Worm (Caenorhabditis elegans) whole organism, L1 larva: Measurements from ENCODE around the gene str-130.

Source experiments
- C04F5.9 ChIP-seq: sonication (generic microtip); optimal IDR thresholded peaks from 2 replicates; lab custom pipeline; 2016; ENCODE audit warnings: missing genetic modification characterization, missing compliant biosample characterization
- C16A3.4 ChIP-seq: fragments of 150-350 bp; optimal IDR thresholded peaks from 2 replicates; lab custom pipeline; 2014; ENCODE audit warnings: missing biosample characterization, missing genetic modification characterization
- C34B4.2 ChIP-seq: sonication (generic microtip); optimal IDR thresholded peaks from 2 replicates; lab custom pipeline; 2017; ENCODE audit warnings: mild to moderate bottlenecking, missing genetic modification characterization, missing compliant biosample characterization
- F16B12.6 ChIP-seq: fragments of 150-350 bp; optimal IDR thresholded peaks from 2 replicates; lab custom pipeline; 2014; ENCODE audit warnings: missing biosample characterization, missing genetic modification characterization
- Y116A8C.19 ChIP-seq: sonication (generic microtip); optimal IDR thresholded peaks from 2 replicates; lab custom pipeline; 2016; ENCODE audit warnings: missing compliant biosample characterization, missing genetic modification characterization, borderline replicate concordance
- aha-1 ChIP-seq: fragments of 150-350 bp; optimal IDR thresholded peaks from 2 replicates; lab custom pipeline; 2014; ENCODE audit warnings: missing biosample characterization, missing genetic modification characterization
- alr-1 ChIP-seq: fragments of 200-800 bp; sonication (Bioruptor generic); optimal IDR thresholded peaks from 2 replicates; lab custom pipeline; 2018; ENCODE audit warnings: borderline replicate concordance, mild to moderate bottlenecking, missing genetic modification characterization, missing compliant biosample characterization
- ceh-63 ChIP-seq: fragments of 200-800 bp; sonication (Bioruptor generic); optimal IDR thresholded peaks from 2 replicates; lab custom pipeline; 2018; ENCODE audit warnings: mild to moderate bottlenecking, missing genetic modification characterization, missing compliant biosample characterization
- ceh-88 ChIP-seq: fragments of 200-800 bp; sonication (Bioruptor generic); IDR thresholded peaks from 2 replicates; pipeline ENCODE4 v1.3.6; 2022; ENCODE audit warnings: missing genetic modification characterization, missing compliant biosample characterization
- ces-1 ChIP-seq: fragments of 150-350 bp; optimal IDR thresholded peaks from 2 replicates; lab custom pipeline; 2014; ENCODE audit warnings: missing biosample characterization, missing genetic modification reagents, missing genetic modification characterization
- dpl-1 ChIP-seq, 3 experiments: fragments of 150-350 bp in 2 of 3; sonication (generic microtip) in 1 of 3; optimal IDR thresholded peaks; 2 replicates each; lab custom pipeline; 2014 to 2017; ENCODE audit warnings: missing biosample characterization in 3 of 3, missing genetic modification characterization in 3 of 3, missing genetic modification reagents in 3 of 3
- dsc-1 ChIP-seq: sonication (generic microtip); optimal IDR thresholded peaks from 2 replicates; lab custom pipeline; 2016; ENCODE audit warnings: mild to moderate bottlenecking, missing genetic modification characterization, missing compliant biosample characterization
- efl-1 ChIP-seq, 4 experiments: fragments of 150-350 bp; optimal IDR thresholded peaks in 3 of 4; peaks in 1 of 4; 1 replicate in 1 of 4; 2 replicates in 3 of 4; lab custom pipeline; 2014; ENCODE audit warnings: missing biosample characterization in 2 of 4, missing genetic modification characterization in 2 of 4, missing genetic modification reagents in 2 of 4
- efl-3 ChIP-seq: fragments of 200-800 bp; sonication (Bioruptor generic); optimal IDR thresholded peaks from 2 replicates; lab custom pipeline; 2018; ENCODE audit warnings: mild to moderate bottlenecking, missing genetic modification characterization, missing compliant biosample characterization
- ets-5 ChIP-seq: fragments of 200-800 bp; sonication (Bioruptor generic); IDR thresholded peaks from 2 replicates; pipeline ENCODE4 v1.3.6; 2022; ENCODE audit warnings: missing genetic modification characterization, missing compliant biosample characterization
- fkh-4 ChIP-seq: sonication (generic microtip); optimal IDR thresholded peaks from 2 replicates; lab custom pipeline; 2016; ENCODE audit warnings: missing compliant biosample characterization, missing genetic modification characterization, borderline replicate concordance
- fos-1 ChIP-seq: fragments of 150-350 bp; optimal IDR thresholded peaks from 2 replicates; lab custom pipeline; 2014; ENCODE audit warnings: missing biosample characterization, missing genetic modification characterization
- grh-1 ChIP-seq: fragments of 200-800 bp; sonication (Bioruptor generic); IDR thresholded peaks from 2 replicates; pipeline ENCODE4 v1.3.6; 2022; ENCODE audit warnings: missing genetic modification reagents, missing genetic modification characterization, missing compliant biosample characterization
- hpl-2 ChIP-seq: fragments of 150-350 bp; optimal IDR thresholded peaks from 2 replicates; lab custom pipeline; 2014; ENCODE audit warnings: missing biosample characterization, missing genetic modification reagents, missing genetic modification characterization
- isw-1 ChIP-seq: fragments of 200-800 bp; sonication (Bioruptor generic); IDR thresholded peaks from 2 replicates; pipeline ENCODE4 v1.3.6; 2022; ENCODE audit warnings: missing genetic modification characterization, missing compliant biosample characterization
- lin-13 ChIP-seq: fragments of 150-350 bp; optimal IDR thresholded peaks from 2 replicates; lab custom pipeline; 2014; ENCODE audit warnings: missing biosample characterization, missing genetic modification reagents, missing genetic modification characterization
- lin-14 ChIP-seq: fragments of 200-800 bp; sonication (Bioruptor generic); optimal IDR thresholded peaks from 2 replicates; lab custom pipeline; 2018; ENCODE audit warnings: mild to moderate bottlenecking, missing genetic modification characterization, moderate library complexity, missing compliant biosample characterization
- lin-15B ChIP-seq: fragments of 150-350 bp; sonication (generic microtip); optimal IDR thresholded peaks from 3 replicates; lab custom pipeline; 2014; ENCODE audit warnings: missing biosample characterization, missing genetic modification characterization
- lin-35 ChIP-seq, 2 experiments: fragments of 150-350 bp; optimal IDR thresholded peaks; 2 replicates each; lab custom pipeline; 2014; ENCODE audit warnings: missing biosample characterization in 2 of 2, missing genetic modification characterization in 2 of 2, missing genetic modification reagents in 2 of 2
- mab-9 ChIP-seq: fragments of 200-800 bp; sonication (Bioruptor generic); IDR thresholded peaks from 2 replicates; pipeline ENCODE4 v1.3.6; 2022; ENCODE audit warnings: missing genetic modification reagents, missing genetic modification characterization, missing compliant biosample characterization
- mef-2 ChIP-seq: fragments of 150-350 bp; optimal IDR thresholded peaks from 2 replicates; lab custom pipeline; 2014; ENCODE audit warnings: missing biosample characterization, missing genetic modification characterization
- mep-1 ChIP-seq: fragments of 150-350 bp; optimal IDR thresholded peaks from 2 replicates; lab custom pipeline; 2014; ENCODE audit warnings: missing biosample characterization, missing genetic modification characterization
- nhr-11 ChIP-seq: fragments of 150-350 bp; optimal IDR thresholded peaks from 2 replicates; lab custom pipeline; 2014; ENCODE audit warnings: missing biosample characterization, missing genetic modification characterization
- nhr-19 ChIP-seq: fragments of 200-800 bp; sonication (Bioruptor generic); conservative IDR thresholded peaks from 2 replicates; pipeline ENCODE4 v1.3.6; 2022; ENCODE audit warnings: missing genetic modification characterization, missing compliant biosample characterization
- nhr-20 ChIP-seq: sonication (generic microtip); optimal IDR thresholded peaks from 2 replicates; lab custom pipeline; 2016; ENCODE audit warnings: mild to moderate bottlenecking, missing genetic modification characterization, missing compliant biosample characterization
- nhr-47 ChIP-seq: sonication (generic microtip); optimal IDR thresholded peaks from 2 replicates; lab custom pipeline; 2016; ENCODE audit warnings: mild to moderate bottlenecking, missing genetic modification characterization, moderate library complexity, missing compliant biosample characterization
- nhr-76 ChIP-seq: sonication (generic microtip); optimal IDR thresholded peaks from 2 replicates; lab custom pipeline; 2017; ENCODE audit warnings: missing biosample characterization, missing genetic modification characterization
- nhr-85 ChIP-seq: sonication (generic microtip); peaks from one replicate; lab custom pipeline; 2016; ENCODE audit warnings: missing genetic modification characterization, inconsistent platforms, missing compliant biosample characterization
- pqm-1 ChIP-seq: sonication (generic microtip); optimal IDR thresholded peaks from 3 replicates; lab custom pipeline; 2017; ENCODE audit warnings: missing biosample characterization, missing genetic modification characterization
- rnt-1 ChIP-seq: sonication (generic microtip); optimal IDR thresholded peaks from 2 replicates; lab custom pipeline; 2016; ENCODE audit warnings: mild to moderate bottlenecking, missing genetic modification characterization, moderate library complexity, missing compliant biosample characterization
- snu-23 ChIP-seq: sonication (generic microtip); optimal IDR thresholded peaks from 2 replicates; lab custom pipeline; 2016; ENCODE audit warnings: missing genetic modification characterization, missing compliant biosample characterization
- swsn-7 ChIP-seq: sonication (generic microtip); optimal IDR thresholded peaks from 2 replicates; lab custom pipeline; 2016; ENCODE audit warnings: missing genetic modification characterization, missing compliant biosample characterization
- tlp-1 ChIP-seq: fragments of 150-350 bp; optimal IDR thresholded peaks from 2 replicates; lab custom pipeline; 2014; ENCODE audit warnings: missing biosample characterization, missing genetic modification characterization
- unc-130 ChIP-seq: fragments of 150-350 bp; optimal IDR thresholded peaks from 2 replicates; lab custom pipeline; 2017; ENCODE audit warnings: missing biosample characterization, missing genetic modification characterization, inconsistent platforms
- unc-62 ChIP-seq: fragments of 150-350 bp; optimal IDR thresholded peaks from 2 replicates; lab custom pipeline; 2014; ENCODE audit warnings: missing biosample characterization, missing genetic modification reagents, missing genetic modification characterization
- unc-86 ChIP-seq: sonication (generic microtip); optimal IDR thresholded peaks from 2 replicates; lab custom pipeline; 2016; ENCODE audit warnings: missing genetic modification characterization, missing compliant biosample characterization
- unc-98 ChIP-seq: fragments of 200-800 bp; sonication (Bioruptor generic); IDR thresholded peaks from 2 replicates; pipeline ENCODE4 v1.3.6; 2022; ENCODE audit warnings: missing genetic modification characterization, missing compliant biosample characterization
- vab-15 ChIP-seq: sonication (generic microtip); optimal IDR thresholded peaks from 2 replicates; lab custom pipeline; 2017; ENCODE audit warnings: missing genotype, mild to moderate bottlenecking, missing genetic modification characterization, missing compliant biosample characterization
- xbp-1 ChIP-seq: sonication (generic microtip); optimal IDR thresholded peaks from 2 replicates; lab custom pipeline; 2016; ENCODE audit warnings: missing genetic modification characterization, missing compliant biosample characterization
- zag-1 ChIP-seq: fragments of 150-350 bp; optimal IDR thresholded peaks from 2 replicates; lab custom pipeline; 2014; ENCODE audit warnings: missing biosample characterization, missing genetic modification characterization
- zip-4 ChIP-seq: fragments of 200-800 bp; sonication (Bioruptor generic); optimal IDR thresholded peaks from 2 replicates; lab custom pipeline; 2018; ENCODE audit warnings: mild to moderate bottlenecking, missing genetic modification characterization, moderate library complexity, missing compliant biosample characterization
- ztf-11 ChIP-seq, 2 experiments: sonication (generic microtip); optimal IDR thresholded peaks; 2 replicates each; lab custom pipeline; 2016 to 2017; ENCODE audit warnings: missing genetic modification characterization in 2 of 2, missing biosample characterization in 1 of 2, missing compliant biosample characterization in 1 of 2

The str-130 gene

DNA sequence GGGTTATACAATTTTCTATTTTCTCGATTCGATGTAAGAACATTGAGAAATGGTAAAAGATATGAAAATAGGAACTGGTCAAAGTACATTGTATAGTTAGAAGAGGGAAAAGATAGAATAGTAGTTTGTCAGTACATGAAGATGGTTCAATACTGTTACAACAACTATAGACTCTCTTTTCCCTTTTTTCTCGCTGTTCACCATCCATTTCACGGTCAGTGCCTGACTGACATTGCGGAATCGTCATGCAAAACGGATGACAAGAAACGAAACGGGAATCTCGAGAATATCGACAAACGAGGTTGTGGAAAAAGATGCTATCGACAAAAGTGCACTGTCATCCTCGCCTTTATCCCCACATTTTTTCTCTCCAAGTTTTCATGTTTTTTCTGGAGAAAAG lies 46.8 kb downstream of the str-130 start (continued):
- TF ChIP-seq tlp-1 (tag; lab: Kevin White, UChicago) = no peak
- no peak for TF ChIP-seq zag-1
- TF ChIP-seq ceh-63 (GFP tag; lab: Kevin White, UChicago) = no peak
- no peak for TF ChIP-seq unc-98 (GFP tag; lab: Robert Waterston, UW)
- TF ChIP-seq ztf-11 (tag; optimal IDR thresholded peaks at IDR 0.05; lab: Kevin White, UChicago) = no peak
- TF ChIP-seq ceh-88 (GFP tag; lab: Robert Waterston, UW) = no peak
- TF ChIP-seq nhr-11 (tag; lab: Kevin White, UChicago) = no peak
- TF ChIP-seq xbp-1 (tag; lab: Kevin White, UChicago) = no peak
- TF ChIP-seq rnt-1 (tag; lab: Kevin White, UChicago) = no peak
- no peak for TF ChIP-seq C16A3.4 (tag; lab: Kevin White, UChicago)
- no peak for TF ChIP-seq F16B12.6
- no peak for TF ChIP-seq C34B4.2 (tag; lab: Kevin White, UChicago)
- no peak for TF ChIP-seq dpl-1 (GFP tag; optimal IDR thresholded peaks at IDR 0.05; lab: Kevin White, UChicago)
- TF ChIP-seq aha-1 (tag; lab: Kevin White, UChicago) = no peak
- no peak for TF ChIP-seq fkh-4 (tag; lab: Kevin White, UChicago)
- TF ChIP-seq fos-1 = no peak
- TF ChIP-seq swsn-7 (tag; lab: Kevin White, UChicago) = no peak

DNA sequence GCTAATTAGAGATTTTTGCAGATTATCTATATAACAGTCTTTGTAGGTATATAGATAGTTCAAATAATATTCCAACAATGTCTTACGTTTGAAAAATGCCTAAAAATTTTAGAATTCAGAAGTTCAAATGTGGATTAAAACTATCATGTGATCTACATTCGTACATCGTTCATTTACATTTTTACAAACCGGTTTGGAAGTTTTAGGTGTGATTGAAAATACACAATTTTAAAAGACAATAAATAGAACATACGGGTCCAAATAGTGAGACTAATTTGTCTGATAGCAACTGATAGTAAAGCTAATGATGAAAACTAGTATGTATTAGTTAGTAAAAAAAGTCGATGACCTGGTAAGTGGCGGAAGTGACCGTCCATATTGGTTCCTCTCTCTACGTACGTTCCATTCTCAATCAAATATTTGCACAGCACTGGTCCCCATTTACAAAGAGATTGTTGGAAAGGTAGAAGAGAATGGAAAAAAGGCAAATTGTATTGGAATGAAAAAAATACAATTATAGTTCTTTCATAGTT lies 49.1 kb downstream of the str-130 start:
- TF ChIP-seq nhr-20 (tag; lab: Kevin White, UChicago) (peak; percentile 2), zag-1 (no peak), nhr-76 (tag; lab: Kevin White, UChicago) (no peak), fos-1 (no peak), lin-35 (GFP tag; optimal IDR thresholded peaks at IDR 0.05; lab: Kevin White, UChicago) (peak in 1 of 2 experiments; percentile 12), dpl-1 (GFP tag; optimal IDR thresholded peaks at IDR 0.05; lab: Kevin White, UChicago) (no peak), lin-13 (GFP tag; lab: Kevin White, UChicago) (no peak), nhr-85 (tag; lab: Kevin White, UChicago) (peak; percentile 81), efl-1 (optimal IDR thresholded peaks at IDR 0.05; lab: Kevin White, UChicago) (no peak), efl-1 (GFP tag; optimal IDR thresholded peaks at IDR 0.05 in 1 of 2; lab: Kevin White, UChicago) (peak in 1 of 2 experiments; percentile 90), lin-14 (peak; percentile 36), snu-23 (GFP tag; lab: Kevin White, UChicago) (no peak), grh-1 (GFP tag; lab: Robert Waterston, UW) (peak; percentile 60)

DNA sequence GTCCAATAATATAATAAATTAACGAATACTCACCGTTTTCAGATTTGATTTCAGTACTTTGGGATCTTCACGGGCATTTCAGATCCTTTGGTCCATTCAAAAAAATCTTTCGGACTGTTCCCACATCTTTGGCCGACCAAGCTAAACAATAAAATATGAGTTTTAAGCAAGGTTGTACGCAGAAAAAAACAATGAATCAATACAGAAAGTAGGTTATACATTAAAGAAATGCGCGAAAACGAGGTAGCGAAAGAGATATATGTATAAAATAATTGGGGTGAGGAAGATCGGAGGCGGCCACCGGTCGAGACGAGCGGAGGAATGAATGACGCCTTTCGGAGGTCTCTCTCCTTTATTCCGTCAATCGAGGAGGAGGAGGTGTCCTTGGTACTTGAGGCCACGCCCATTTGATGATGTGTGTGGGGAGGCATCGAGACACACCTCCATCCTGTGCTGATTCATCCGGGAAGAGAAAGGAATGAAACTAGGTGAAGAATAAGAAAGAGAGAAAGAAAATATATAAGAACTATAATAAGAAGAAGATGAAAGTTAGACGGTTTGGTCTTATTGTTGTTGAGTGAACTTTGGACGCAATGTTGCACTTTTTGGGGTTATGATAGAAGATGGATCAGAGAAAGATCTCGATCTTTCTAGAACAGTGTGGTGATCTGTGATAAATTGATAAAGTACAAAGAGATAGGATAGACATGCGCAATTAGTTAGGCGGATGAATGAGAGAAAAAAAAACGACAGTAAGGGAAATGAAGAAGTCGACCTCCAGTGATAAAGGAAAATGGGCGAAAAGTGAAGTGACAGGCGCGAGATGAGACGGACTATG lies 50.0 kb downstream of the str-130 start:
- TF ChIP-seq ets-5 (GFP tag; lab: Robert Waterston, UW) (no peak), mep-1 (tag; lab: Kevin White, UChicago) (peak; percentile 32), efl-3 (GFP tag; lab: Kevin White, UChicago) (no peak), ces-1 (no peak), xbp-1 (tag; lab: Kevin White, UChicago) (no peak), pqm-1 (tag; lab: Kevin White, UChicago) (no peak), mef-2 (no peak), lin-15B (tag; lab: Kevin White, UChicago) (no peak), zip-4 (GFP tag; lab: Kevin White, UChicago) (no peak), hpl-2 (GFP tag; lab: Kevin White, UChicago) (no peak), vab-15 (tag; lab: Kevin White, UChicago) (no peak), dsc-1 (tag; lab: Kevin White, UChicago) (no peak), C04F5.9 (tag; lab: Kevin White, UChicago) (no peak), unc-86 (tag; lab: Kevin White, UChicago) (no peak), Y116A8C.19 (no peak), unc-130 (peak; percentile 3), unc-62 (GFP tag; lab: Kevin White, UChicago) (no peak), alr-1 (tag; lab: Kevin White, UChicago) (no peak), mab-9 (GFP tag; lab: Robert Waterston, UW) (no peak), nhr-85 (tag; lab: Kevin White, UChicago) (peak; percentile 84), isw-1 (no peak), efl-1 (optimal IDR thresholded peaks at IDR 0.05; lab: Kevin White, UChicago) (no peak), efl-1 (GFP tag; optimal IDR thresholded peaks at IDR 0.05 in 1 of 2; lab: Kevin White, UChicago) (no peak), nhr-19 (GFP tag; lab: Robert Waterston, UW) (peak; percentile 56), nhr-20 (tag; lab: Kevin White, UChicago) (peak; percentile 66), nhr-47 (tag; lab: Kevin White, UChicago) (no peak), rnt-1 (tag; lab: Kevin White, UChicago) (no peak)
